Worm (Caenorhabditis elegans) whole organism, L3 larva: Measurements from ENCODE around the gene B0244.9.
A peak's percentile ranks its signal among the peaks of the same experiment; 100 is the strongest.

Source experiments
- R02D3.7 ChIP-seq: fragments of 150-350 bp; optimal IDR thresholded peaks from 2 replicates; lab custom pipeline; 2014; ENCODE audit warnings: missing biosample characterization, missing genetic modification characterization
- ZK546.5 ChIP-seq: sonication (generic microtip); optimal IDR thresholded peaks from 2 replicates; lab custom pipeline; 2017; ENCODE audit warnings: missing biosample characterization, missing genetic modification characterization
- aly-2 ChIP-seq: fragments of 150-350 bp; optimal IDR thresholded peaks from 2 replicates; lab custom pipeline; 2014; ENCODE audit warnings: missing biosample characterization, missing genetic modification characterization
- ama-1 ChIP-seq: fragments of 150-350 bp; optimal IDR thresholded peaks from 2 replicates; lab custom pipeline; 2018
- ceh-16 ChIP-seq: sonication (generic microtip); optimal IDR thresholded peaks from 2 replicates; lab custom pipeline; 2017; ENCODE audit warnings: missing biosample characterization, missing genetic modification characterization
- ceh-9 ChIP-seq: sonication (generic microtip); optimal IDR thresholded peaks from 2 replicates; lab custom pipeline; 2018; ENCODE audit warnings: missing biosample characterization, missing genetic modification characterization
- egl-27 ChIP-seq: sonication (generic microtip); optimal IDR thresholded peaks from 4 replicates; lab custom pipeline; 2017; ENCODE audit warnings: missing biosample characterization, missing genetic modification reagents, missing genetic modification characterization
- egl-5 ChIP-seq: fragments of 150-350 bp; optimal IDR thresholded peaks from 2 replicates; lab custom pipeline; 2017; ENCODE audit warnings: missing biosample characterization, missing genetic modification reagents, missing genetic modification characterization, inconsistent platforms
- elt-1 ChIP-seq: fragments of 150-350 bp; optimal IDR thresholded peaks from 2 replicates; lab custom pipeline; 2014; ENCODE audit warnings: missing biosample characterization, missing genetic modification characterization
- elt-2 ChIP-seq: sonication (generic microtip); optimal IDR thresholded peaks from 2 replicates; lab custom pipeline; 2016; ENCODE audit warnings: missing genetic modification reagents, mild to moderate bottlenecking, missing genetic modification characterization, missing compliant biosample characterization
- eor-1 ChIP-seq, 2 experiments: fragments of 150-350 bp; optimal IDR thresholded peaks; 2 replicates each; lab custom pipeline; 2014 to 2018; ENCODE audit warnings: missing biosample characterization in 2 of 2, missing genetic modification characterization in 2 of 2
- fkh-2 ChIP-seq: fragments of 150-350 bp; optimal IDR thresholded peaks from 2 replicates; lab custom pipeline; 2014; ENCODE audit warnings: missing biosample characterization, missing genetic modification reagents, missing genetic modification characterization
- fos-1 ChIP-seq: fragments of 150-350 bp; optimal IDR thresholded peaks from 2 replicates; lab custom pipeline; 2014; ENCODE audit warnings: missing biosample characterization, missing genetic modification characterization
- hmg-11 ChIP-seq: sonication (generic microtip); optimal IDR thresholded peaks from 2 replicates; lab custom pipeline; 2016; ENCODE audit warnings: missing genetic modification characterization, missing compliant biosample characterization
- jun-1 ChIP-seq: fragments of 150-350 bp; optimal IDR thresholded peaks from 2 replicates; lab custom pipeline; 2014; ENCODE audit warnings: missing biosample characterization, missing genetic modification reagents, missing genetic modification characterization
- lin-15B ChIP-seq: fragments of 150-350 bp; optimal IDR thresholded peaks from 2 replicates; lab custom pipeline; 2014; ENCODE audit warnings: missing biosample characterization, missing genetic modification characterization
- lin-39 ChIP-seq: fragments of 150-350 bp; optimal IDR thresholded peaks from 2 replicates; lab custom pipeline; 2018; ENCODE audit warnings: missing biosample characterization, missing genetic modification reagents, missing genetic modification characterization
- lsy-12 ChIP-seq: sonication (generic microtip); optimal IDR thresholded peaks from 2 replicates; lab custom pipeline; 2016; ENCODE audit warnings: mild to moderate bottlenecking, missing genetic modification characterization, missing compliant biosample characterization
- mdl-1 ChIP-seq: fragments of 150-350 bp; optimal IDR thresholded peaks from 2 replicates; lab custom pipeline; 2014; ENCODE audit warnings: missing biosample characterization, missing genetic modification characterization
- mml-1 ChIP-seq: fragments of 150-350 bp; sonication (generic microtip); optimal IDR thresholded peaks from 3 replicates; lab custom pipeline; 2014; ENCODE audit warnings: missing biosample characterization, missing genetic modification characterization
- nfya-1 ChIP-seq: sonication (generic microtip); optimal IDR thresholded peaks from 2 replicates; lab custom pipeline; 2017; ENCODE audit warnings: missing genetic modification characterization, mild to moderate bottlenecking, missing compliant biosample characterization, antibody characterized with exemption, moderate library complexity; ENCODE audit not compliant: insufficient read depth
- nhr-11 ChIP-seq: fragments of 150-350 bp; optimal IDR thresholded peaks from 2 replicates; lab custom pipeline; 2014; ENCODE audit warnings: missing biosample characterization, missing genetic modification characterization
- nhr-23 ChIP-seq: fragments of 150-350 bp; optimal IDR thresholded peaks from 2 replicates; lab custom pipeline; 2014; ENCODE audit warnings: missing biosample characterization, missing genetic modification reagents, missing genetic modification characterization
- nhr-237 ChIP-seq: fragments of 150-350 bp; optimal IDR thresholded peaks from 2 replicates; lab custom pipeline; 2014; ENCODE audit warnings: missing biosample characterization, missing genetic modification characterization
- nhr-25 ChIP-seq: sonication (generic microtip); optimal IDR thresholded peaks from 2 replicates; lab custom pipeline; 2017; ENCODE audit warnings: missing biosample characterization, missing genetic modification characterization
- nhr-43 ChIP-seq: sonication (generic microtip); optimal IDR thresholded peaks from 2 replicates; lab custom pipeline; 2016; ENCODE audit warnings: mild to moderate bottlenecking, missing genetic modification characterization, missing compliant biosample characterization; ENCODE audit not compliant: poor library complexity, severe bottlenecking
- nhr-76 ChIP-seq: fragments of 150-350 bp; sonication (generic microtip); optimal IDR thresholded peaks from 5 replicates; lab custom pipeline; 2014; ENCODE audit warnings: missing biosample characterization, missing genetic modification characterization
- nhr-77 ChIP-seq: fragments of 150-350 bp; optimal IDR thresholded peaks from 2 replicates; lab custom pipeline; 2014; ENCODE audit warnings: missing biosample characterization, missing genetic modification characterization
- pha-4 ChIP-seq: fragments of 150-350 bp; optimal IDR thresholded peaks from 2 replicates; lab custom pipeline; 2014; ENCODE audit warnings: missing biosample characterization, missing genetic modification reagents, missing genetic modification characterization
- pqm-1 ChIP-seq: fragments of 150-350 bp; optimal IDR thresholded peaks from 2 replicates; lab custom pipeline; 2017; ENCODE audit warnings: missing biosample characterization, missing genetic modification characterization, inconsistent platforms
- sea-2 ChIP-seq: fragments of 150-350 bp; sonication (generic microtip); optimal IDR thresholded peaks from 4 replicates; lab custom pipeline; 2014; ENCODE audit warnings: missing biosample characterization, missing genetic modification reagents, missing genetic modification characterization
- skn-1 ChIP-seq: fragments of 150-350 bp; optimal IDR thresholded peaks from 2 replicates; lab custom pipeline; 2014; ENCODE audit warnings: missing biosample characterization, missing genetic modification characterization
- snpc-4 ChIP-seq: fragments of 150-350 bp; optimal IDR thresholded peaks from 2 replicates; lab custom pipeline; 2014; ENCODE audit warnings: missing biosample characterization, missing genetic modification characterization
- tbx-2 ChIP-seq: sonication (generic microtip); optimal IDR thresholded peaks from 2 replicates; lab custom pipeline; 2016; ENCODE audit warnings: mild to moderate bottlenecking, missing genetic modification characterization, missing compliant biosample characterization
- unc-39 ChIP-seq: sonication (generic microtip); optimal IDR thresholded peaks from 4 replicates; lab custom pipeline; 2017; ENCODE audit warnings: missing biosample characterization, missing genetic modification characterization
- unc-62 ChIP-seq: fragments of 150-350 bp; sonication (generic microtip); optimal IDR thresholded peaks from 4 replicates; lab custom pipeline; 2014; ENCODE audit warnings: missing biosample characterization, missing genetic modification reagents, missing genetic modification characterization
- zag-1 ChIP-seq: fragments of 150-350 bp; optimal IDR thresholded peaks from 2 replicates; lab custom pipeline; 2014; ENCODE audit warnings: missing biosample characterization, missing genetic modification characterization
- ztf-11 ChIP-seq: fragments of 150-350 bp; optimal IDR thresholded peaks from 2 replicates; lab custom pipeline; 2014; ENCODE audit warnings: missing biosample characterization, missing genetic modification characterization
- ztf-4 ChIP-seq: fragments of 150-350 bp; optimal IDR thresholded peaks from 2 replicates; lab custom pipeline; 2014; ENCODE audit warnings: missing biosample characterization, missing genetic modification characterization

Gene B0244.9

DNA sequence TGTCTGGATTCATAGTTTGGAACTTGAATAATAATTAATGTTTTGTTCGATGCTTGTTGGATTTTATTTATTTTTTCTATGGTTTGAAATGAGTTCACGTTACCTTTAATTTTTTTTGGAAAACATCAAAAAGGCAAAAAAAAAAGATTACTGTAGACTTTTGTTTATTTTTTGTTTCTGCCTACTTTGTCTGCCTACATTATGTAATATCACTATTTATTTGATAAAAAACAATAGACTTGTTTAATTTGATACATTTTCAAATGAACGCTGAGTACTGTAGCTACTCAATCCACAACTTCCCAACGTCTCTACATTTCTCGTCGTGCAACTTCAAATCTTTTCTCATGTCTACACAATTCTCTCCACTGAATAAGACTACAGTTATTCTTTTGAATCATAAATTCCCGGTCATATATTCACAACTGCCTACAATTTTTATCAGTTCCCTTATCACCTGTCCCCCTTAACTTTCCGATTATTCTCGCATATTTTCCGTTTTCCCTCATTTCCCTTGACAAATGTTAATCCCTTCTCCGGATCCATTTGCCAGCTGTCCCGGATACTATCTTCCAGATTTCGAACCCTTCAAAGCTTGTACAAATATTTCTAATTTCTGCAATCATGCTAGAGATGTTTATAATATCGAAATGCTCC lies at the start of gene B0244.9, which contains the start of gene B0244.7:
B0244.9 (minus strand) TSS at position 51 of the 657 bp plus-strand sequence.
B0244.7 (plus strand) TSS at position 522 of the 657 bp plus-strand sequence.
- TF ChIP-seq zag-1 (tag; lab: Kevin White, UChicago) (no peak), elt-2 (tag; lab: Kevin White, UChicago) (peak; percentile 55)

DNA sequence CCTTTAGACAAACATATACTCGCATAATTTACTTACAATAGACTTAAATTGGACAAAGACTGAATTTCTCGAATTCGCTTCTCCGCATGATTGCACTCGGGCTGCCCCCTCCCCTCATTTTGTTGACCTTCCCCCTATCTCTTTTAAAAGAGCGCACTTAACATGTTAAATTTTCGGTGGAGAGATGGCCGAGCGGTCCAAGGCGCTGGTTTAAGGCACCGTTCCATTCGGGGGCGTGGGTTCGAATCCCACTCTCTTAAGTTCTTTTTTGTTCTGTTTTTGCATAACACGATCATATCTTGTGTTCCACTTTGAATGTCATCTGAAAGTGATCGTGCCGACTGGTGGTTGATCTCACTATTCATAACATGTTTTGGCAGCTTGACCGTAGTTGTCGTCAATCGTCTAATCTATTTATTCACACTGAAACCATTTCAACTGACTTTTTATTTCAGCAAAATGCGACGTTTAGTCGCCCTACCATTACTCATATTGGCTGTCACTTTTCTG lies 39.0 kb upstream of the B0244.9 start, which contains the start of gene cutl-23:
cutl-23 (plus strand) TSS at position 460 of the 510 bp plus-strand sequence.
- TF ChIP-seq elt-2 (tag; lab: Kevin White, UChicago): peak; percentile 7
- TF ChIP-seq nhr-43 (tag; lab: Kevin White, UChicago): peak; percentile 22
- TF ChIP-seq mdl-1 (tag; lab: Kevin White, UChicago): no peak
- TF ChIP-seq ama-1 (lab: Kevin White, UChicago): no peak
- peak; percentile 28 for TF ChIP-seq lsy-12 (tag; lab: Kevin White, UChicago)
- TF ChIP-seq nfya-1: peak; percentile 14
- peak; percentile 14 for TF ChIP-seq nhr-25 (tag; lab: Kevin White, UChicago)

DNA sequence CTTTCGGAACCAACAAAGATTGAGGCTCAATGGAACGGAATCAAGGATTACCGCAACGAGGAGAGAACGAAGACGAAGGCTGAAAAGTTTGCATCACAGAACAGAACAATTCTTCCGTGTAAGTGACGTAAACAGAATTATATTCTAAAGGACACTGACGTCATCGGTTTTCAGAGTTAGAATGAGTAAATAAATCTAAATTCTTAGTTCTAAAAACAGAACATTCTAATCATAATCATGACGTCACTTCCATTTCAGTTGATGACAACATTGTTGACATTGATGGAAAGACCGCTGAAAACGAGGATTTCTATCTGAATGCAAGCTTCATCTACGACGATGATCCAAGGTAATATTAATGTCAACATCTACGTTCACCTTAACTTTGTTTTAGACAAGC lies 33.2 kb upstream of the B0244.9 start:
- TF ChIP-seq egl-5 (no peak), lin-15B (tag; lab: Kevin White, UChicago) (no peak), nhr-11 (tag; lab: Kevin White, UChicago) (no peak), hmg-11 (tag; lab: Kevin White, UChicago) (no peak), unc-39 (tag; lab: Kevin White, UChicago) (no peak), pqm-1 (tag; lab: Kevin White, UChicago) (no peak), zag-1 (tag; lab: Kevin White, UChicago) (no peak), nhr-77 (tag; lab: Kevin White, UChicago) (no peak), nfya-1 (no peak), ztf-11 (tag; lab: Kevin White, UChicago) (no peak), nhr-25 (tag; lab: Kevin White, UChicago) (no peak), fkh-2 (no peak), tbx-2 (tag; lab: Kevin White, UChicago) (no peak), ZK546.5 (no peak), nhr-23 (no peak), nhr-76 (no peak)

DNA sequence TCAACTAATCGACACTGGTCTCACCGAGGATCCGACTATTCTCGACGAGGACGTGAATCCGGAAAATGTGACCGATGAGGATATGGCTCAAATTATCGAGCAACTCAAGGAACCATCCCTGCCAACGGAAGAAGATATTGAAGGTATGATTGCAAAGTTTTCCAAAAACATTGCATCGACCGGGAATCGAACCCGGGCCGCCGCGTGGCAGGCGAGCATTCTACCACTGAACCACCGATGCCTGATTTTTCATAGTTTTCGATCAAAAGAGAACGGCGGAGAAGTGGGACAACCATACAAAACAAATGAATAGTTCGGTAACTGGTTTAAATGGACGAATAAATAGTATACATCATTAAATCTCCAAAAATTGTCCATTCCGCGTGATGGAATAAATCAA lies 31.1 kb upstream of the B0244.9 start:
- TF ChIP-seq lsy-12 (tag; lab: Kevin White, UChicago): no peak
- peak; percentile 3 for TF ChIP-seq tbx-2 (tag; lab: Kevin White, UChicago)

DNA sequence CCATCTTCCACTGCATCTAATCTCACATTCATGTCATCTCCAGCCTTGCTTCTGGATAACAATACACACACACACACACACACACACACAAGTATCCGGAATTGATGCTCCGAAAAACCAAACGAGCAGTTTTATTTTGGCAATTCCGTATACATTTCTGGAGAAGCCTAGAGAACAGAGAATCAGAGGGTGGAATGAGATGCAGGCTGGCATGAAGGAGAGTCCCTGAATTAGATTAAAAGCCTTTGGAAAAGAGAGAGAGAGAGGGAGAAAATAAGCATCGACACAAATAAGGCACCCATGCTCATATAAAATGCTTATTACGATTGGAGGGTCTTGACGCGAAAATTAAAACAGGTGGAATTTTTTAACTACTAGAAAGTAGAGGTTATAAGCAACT lies 29.9 kb upstream of the B0244.9 start:
- TF ChIP-seq nfya-1 (peak; percentile 7), elt-1 (tag; lab: Kevin White, UChicago) (no peak), eor-1 (tag; optimal IDR thresholded peaks at IDR 0.05; lab: Kevin White, UChicago) (no peak), ztf-11 (tag; lab: Kevin White, UChicago) (no peak), egl-5 (peak; percentile 10), nhr-77 (tag; lab: Kevin White, UChicago) (no peak), mml-1 (tag; lab: Kevin White, UChicago) (no peak)
- TF ChIP-seq, all 47 proteins: peak for 2

DNA sequence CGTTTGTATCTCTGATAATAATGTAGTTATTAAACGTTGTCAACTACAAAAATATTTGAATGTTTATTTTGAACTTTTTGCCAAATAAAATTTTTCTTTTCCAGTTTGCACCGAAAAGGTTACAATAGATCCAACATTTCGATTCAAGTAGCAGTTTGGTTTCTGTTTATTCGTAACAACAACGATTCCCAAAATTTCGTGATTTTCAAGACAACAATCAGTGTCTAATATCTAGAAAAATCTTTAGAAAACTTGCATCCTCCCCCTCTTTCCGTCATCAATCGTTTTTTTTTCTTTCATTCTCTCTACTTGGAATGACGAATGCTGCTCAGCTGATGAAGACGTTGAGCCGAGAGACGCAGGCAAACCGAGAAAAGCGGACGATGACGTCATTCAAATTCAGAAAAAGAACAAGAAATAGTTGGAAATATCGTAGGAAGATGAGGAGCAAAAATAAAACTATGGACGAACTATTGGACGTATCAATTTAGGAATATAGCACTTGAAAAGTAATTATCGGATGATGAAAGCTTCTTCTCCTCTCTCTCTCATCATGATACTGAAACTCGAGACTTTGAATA lies 27.8 kb upstream of the B0244.9 start:
- TF ChIP-seq nhr-76 (no peak), R02D3.7 (tag; lab: Kevin White, UChicago) (no peak), fos-1 (tag; lab: Kevin White, UChicago) (no peak), snpc-4 (tag; lab: Kevin White, UChicago) (no peak), unc-39 (tag; lab: Kevin White, UChicago) (no peak), nhr-237 (tag; lab: Kevin White, UChicago) (no peak), pqm-1 (tag; lab: Kevin White, UChicago) (no peak), elt-1 (tag; lab: Kevin White, UChicago) (peak; percentile 33), ceh-9 (no peak), pha-4 (tag; lab: Kevin White, UChicago) (no peak), nhr-25 (tag; lab: Kevin White, UChicago) (no peak), lin-39 (tag; lab: Kevin White, UChicago) (peak; percentile 82), skn-1 (peak; percentile 55), nhr-23 (no peak), unc-62 (GFP tag; lab: Kevin White, UChicago) (peak; percentile 37), aly-2 (no peak), egl-27 (no peak), lsy-12 (tag; lab: Kevin White, UChicago) (no peak), egl-5 (no peak), ztf-4 (no peak), fkh-2 (no peak), jun-1 (tag; lab: Kevin White, UChicago) (no peak), zag-1 (tag; lab: Kevin White, UChicago) (no peak), nfya-1 (peak; percentile 82), nhr-77 (tag; lab: Kevin White, UChicago) (no peak), sea-2 (no peak), ceh-16 (tag; lab: Kevin White, UChicago) (no peak)
